Worm (Caenorhabditis elegans) whole organism, young adult: ENCODE measurements around the gene C55B6.1.

ENCODE experiments used
- F22D6.2 ChIP-seq: sonication (generic microtip); optimal IDR thresholded peaks from 2 replicates; lab custom pipeline; 2016; ENCODE audit warnings: mild to moderate bottlenecking, missing genetic modification characterization, missing compliant biosample characterization
- F37B4.10 ChIP-seq: fragments of 200-800 bp; sonication (Bioruptor generic); IDR thresholded peaks from 2 replicates; pipeline ENCODE4 v1.3.6; 2022; ENCODE audit warnings: missing genetic modification characterization, missing compliant biosample characterization
- K11D2.4 ChIP-seq: fragments of 200-800 bp; sonication (Bioruptor generic); IDR thresholded peaks from 2 replicates; pipeline ENCODE4 v1.3.6; 2022; ENCODE audit warnings: missing genetic modification reagents, missing genetic modification characterization, missing compliant biosample characterization
- Y53G8AR.9 ChIP-seq: fragments of 200-800 bp; sonication (Bioruptor generic); conservative IDR thresholded peaks from 2 replicates; pipeline ENCODE4 v1.3.6; 2022; ENCODE audit warnings: missing genetic modification reagents, missing genetic modification characterization, missing compliant biosample characterization
- Y95B8A.8 ChIP-seq: fragments of 200-800 bp; sonication (Bioruptor generic); IDR thresholded peaks from 2 replicates; pipeline ENCODE4 v1.3.6; 2022; ENCODE audit warnings: missing genetic modification reagents, missing genetic modification characterization, missing compliant biosample characterization
- ZK185.1 ChIP-seq: sonication (generic microtip); optimal IDR thresholded peaks from 2 replicates; lab custom pipeline; 2016; ENCODE audit warnings: mild to moderate bottlenecking, missing genetic modification characterization, missing compliant biosample characterization; ENCODE audit not compliant: poor library complexity, severe bottlenecking
- atf-7 ChIP-seq: sonication (generic microtip); optimal IDR thresholded peaks from 2 replicates; lab custom pipeline; 2017; ENCODE audit warnings: mild to moderate bottlenecking, missing genetic modification characterization, missing compliant biosample characterization
- attf-5 ChIP-seq: fragments of 200-800 bp; sonication (Bioruptor generic); optimal IDR thresholded peaks from 2 replicates; lab custom pipeline; 2018; ENCODE audit warnings: mild to moderate bottlenecking, missing genetic modification characterization, missing compliant biosample characterization
- cebp-1 ChIP-seq, 2 experiments: fragments of 200-800 bp in 1 of 2; sonication (Bioruptor generic) in 1 of 2; sonication (generic microtip) in 1 of 2; IDR thresholded peaks in 1 of 2; optimal IDR thresholded peaks in 1 of 2; 2 replicates each; pipeline versions ENCODE4 v1.3.6 to Lab custom; 2017 to 2022; ENCODE audit warnings: missing compliant biosample characterization in 2 of 2, missing genetic modification characterization in 2 of 2, mild to moderate bottlenecking in 1 of 2, missing genetic modification reagents in 1 of 2, moderate library complexity in 1 of 2
- cebp-2 ChIP-seq: fragments of 200-800 bp; sonication (Bioruptor generic); IDR thresholded peaks from 2 replicates; pipeline ENCODE4 v1.3.6; 2022; ENCODE audit warnings: missing genetic modification characterization, missing compliant biosample characterization
- ceh-100 ChIP-seq: fragments of 200-800 bp; sonication (Bioruptor generic); IDR thresholded peaks from 2 replicates; pipeline ENCODE4 v1.3.6; 2022; ENCODE audit warnings: missing genetic modification reagents, missing genetic modification characterization, missing compliant biosample characterization
- chd-7 ChIP-seq: sonication (generic microtip); optimal IDR thresholded peaks from 2 replicates; lab custom pipeline; 2016; ENCODE audit warnings: mild to moderate bottlenecking, missing genetic modification characterization, moderate library complexity, missing compliant biosample characterization
- dox-1 ChIP-seq: fragments of 200-800 bp; sonication (Bioruptor generic); IDR thresholded peaks from 2 replicates; pipeline ENCODE4 v1.3.6; 2022; ENCODE audit warnings: missing genetic modification reagents, missing genetic modification characterization, missing compliant biosample characterization
- dpl-1 ChIP-seq: fragments of 150-350 bp; optimal IDR thresholded peaks from 2 replicates; lab custom pipeline; 2014; ENCODE audit warnings: missing biosample characterization, missing genetic modification reagents, missing genetic modification characterization
- ekl-4 ChIP-seq: fragments of 200-800 bp; sonication (Bioruptor generic); IDR thresholded peaks from 2 replicates; pipeline ENCODE4 v1.3.6; 2022; ENCODE audit warnings: missing genetic modification reagents, missing genetic modification characterization, missing compliant biosample characterization
- ets-4 ChIP-seq: fragments of 200-800 bp; sonication (Bioruptor generic); optimal IDR thresholded peaks from 2 replicates; lab custom pipeline; 2018; ENCODE audit warnings: mild to moderate bottlenecking, missing genetic modification characterization, missing compliant biosample characterization
- hmg-1.2 ChIP-seq: fragments of 200-800 bp; sonication (Bioruptor generic); IDR thresholded peaks from 2 replicates; pipeline ENCODE4 v1.3.6; 2022; ENCODE audit warnings: missing genetic modification reagents, missing genetic modification characterization, missing compliant biosample characterization
- hrde-1 ChIP-seq: sonication (generic microtip); optimal IDR thresholded peaks from 2 replicates; lab custom pipeline; 2016; ENCODE audit warnings: missing genetic modification characterization, mild to moderate bottlenecking, missing compliant biosample characterization, moderate library complexity, missing genotype, missing genetic modification reagents, borderline replicate concordance
- let-607 ChIP-seq, 2 experiments: fragments of 200-800 bp in 1 of 2; sonication (Bioruptor generic) in 1 of 2; sonication (generic microtip) in 1 of 2; optimal IDR thresholded peaks; 2 replicates each; lab custom pipeline; 2016 to 2018; ENCODE audit warnings: mild to moderate bottlenecking in 2 of 2, missing compliant biosample characterization in 2 of 2, missing genetic modification characterization in 2 of 2, moderate library complexity in 2 of 2, missing genotype in 1 of 2
- lin-40 ChIP-seq: sonication (generic microtip); optimal IDR thresholded peaks from 2 replicates; lab custom pipeline; 2016; ENCODE audit warnings: missing genetic modification characterization, mild to moderate bottlenecking, missing compliant biosample characterization, missing genotype, missing genetic modification reagents
- lin-54 ChIP-seq: fragments of 200-800 bp; sonication (Bioruptor generic); optimal IDR thresholded peaks from 2 replicates; lab custom pipeline; 2018; ENCODE audit warnings: mild to moderate bottlenecking, missing genetic modification characterization, missing compliant biosample characterization
- lir-1 ChIP-seq: fragments of 200-800 bp; sonication (Bioruptor generic); conservative IDR thresholded peaks from 2 replicates; pipeline ENCODE4 v1.3.6; 2022; ENCODE audit warnings: missing genetic modification reagents, missing genetic modification characterization, missing compliant biosample characterization
- madf-10 ChIP-seq: sonication (generic microtip); optimal IDR thresholded peaks from 2 replicates; lab custom pipeline; 2016; ENCODE audit warnings: mild to moderate bottlenecking, missing genetic modification characterization, missing compliant biosample characterization
- mes-4 ChIP-seq: sonication (generic microtip); optimal IDR thresholded peaks from 2 replicates; lab custom pipeline; 2016; ENCODE audit warnings: missing genotype, missing genetic modification characterization, missing compliant biosample characterization
- nfya-2 ChIP-seq: fragments of 200-800 bp; sonication (Bioruptor generic); IDR thresholded peaks from 2 replicates; pipeline ENCODE4 v1.3.6; 2022; ENCODE audit warnings: missing genetic modification reagents, missing genetic modification characterization, missing compliant biosample characterization
- nfyb-1 ChIP-seq: fragments of 200-800 bp; sonication (Bioruptor generic); IDR thresholded peaks from 2 replicates; pipeline ENCODE4 v1.3.6; 2022; ENCODE audit warnings: missing genetic modification reagents, missing genetic modification characterization, missing compliant biosample characterization
- nhr-80 ChIP-seq: sonication (generic microtip); optimal IDR thresholded peaks from 2 replicates; lab custom pipeline; 2016; ENCODE audit warnings: missing genetic modification characterization, missing compliant biosample characterization
- nhr-90 ChIP-seq: sonication (generic microtip); optimal IDR thresholded peaks from 2 replicates; lab custom pipeline; 2016; ENCODE audit warnings: missing genotype, mild to moderate bottlenecking, missing genetic modification characterization, missing compliant biosample characterization
- pha-4 ChIP-seq: fragments of 150-350 bp; sonication (generic microtip); optimal IDR thresholded peaks from 2 replicates; lab custom pipeline; 2014; ENCODE audit warnings: missing biosample characterization, missing genetic modification reagents, missing genetic modification characterization
- tlf-1 ChIP-seq: fragments of 200-800 bp; sonication (Bioruptor generic); optimal IDR thresholded peaks from 2 replicates; lab custom pipeline; 2018; ENCODE audit warnings: mild to moderate bottlenecking, missing genetic modification characterization, missing compliant biosample characterization
- unc-62 ChIP-seq: fragments of 150-350 bp; optimal IDR thresholded peaks from 2 replicates; lab custom pipeline; 2014; ENCODE audit warnings: missing biosample characterization, missing genetic modification reagents, missing genetic modification characterization
- ztf-22 ChIP-seq: fragments of 200-800 bp; sonication (Bioruptor generic); optimal IDR thresholded peaks from 2 replicates; lab custom pipeline; 2018; ENCODE audit warnings: mild to moderate bottlenecking, missing genetic modification characterization, moderate library complexity, missing compliant biosample characterization

Gene C55B6.1

DNA sequence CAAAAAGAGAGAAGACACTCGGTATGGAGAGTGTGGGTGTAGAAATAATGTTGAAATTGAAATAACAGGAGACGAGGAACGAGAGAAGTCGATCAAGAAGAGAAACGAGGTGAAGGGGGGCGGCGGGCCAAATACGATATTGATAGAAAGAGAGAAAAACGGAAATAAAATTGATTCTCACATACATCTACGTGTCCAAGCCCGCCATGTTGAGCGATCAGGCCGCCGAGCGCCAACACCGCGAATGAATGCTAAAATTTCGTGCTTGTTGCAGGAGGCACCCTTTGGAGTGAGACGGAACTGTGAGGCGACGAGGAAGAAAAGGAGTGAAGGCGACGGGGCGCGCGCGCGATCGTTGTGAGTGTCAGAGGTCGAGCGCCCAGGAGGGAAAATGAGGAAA lies 42.7 kb downstream of the C55B6.1 start, which contains the start of gene F46H5.7 (continued):
- TF ChIP-seq ets-4 (GFP tag; lab: Kevin White, UChicago) (no peak), K11D2.4 (no peak), cebp-2 (GFP tag; lab: Robert Waterston, UW) (no peak), ekl-4 (GFP tag; lab: Robert Waterston, UW) (no peak), nfyb-1 (GFP tag; lab: Robert Waterston, UW) (peak; percentile 43; the same call in 1 of the 2 replicates), cebp-1 (GFP tag; IDR thresholded peaks at IDR 0.05; lab: Robert Waterston, UW) (no peak), cebp-1 (tag; optimal IDR thresholded peaks at IDR 0.05; lab: Kevin White, UChicago) (peak; percentile 44), Y95B8A.8 (GFP tag; lab: Robert Waterston, UW) (no peak), mes-4 (no peak), F22D6.2 (tag; lab: Kevin White, UChicago) (no peak), ZK185.1 (tag; lab: Kevin White, UChicago) (no peak)

DNA sequence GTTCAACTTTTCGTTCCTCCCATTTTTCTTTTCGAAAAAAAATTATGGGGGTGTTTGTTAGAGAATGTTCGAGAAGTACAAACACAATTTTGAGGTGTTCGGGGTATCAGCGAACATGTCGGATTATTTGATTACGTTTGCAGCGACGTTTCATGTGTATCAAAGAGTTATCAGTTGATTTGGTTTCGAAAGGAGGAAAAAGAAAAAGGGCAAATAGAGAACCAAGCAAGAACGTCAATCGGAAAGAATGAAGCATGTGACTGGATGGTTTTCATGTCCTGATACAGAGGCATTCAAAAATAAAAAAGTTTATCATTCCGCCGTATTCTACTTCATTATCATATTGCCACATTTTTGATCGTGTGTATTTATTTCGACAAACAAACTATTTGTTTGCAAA lies 44.6 kb downstream of the C55B6.1 start:
- TF ChIP-seq lir-1 (GFP tag; lab: Robert Waterston, UW) (0 out of 2 replicates have a peak, but pooled peaks have one; percentile 10), dox-1 (GFP tag; lab: Robert Waterston, UW) (0 out of 2 replicates have a peak, but pooled peaks have one; percentile 30), tlf-1 (peak; percentile 22), nhr-90 (tag; lab: Kevin White, UChicago) (peak; percentile 39), Y53G8AR.9 (GFP tag; lab: Robert Waterston, UW) (0 out of 2 replicates have a peak, but pooled peaks have one; percentile 35), hmg-1.2 (GFP tag; lab: Robert Waterston, UW) (no peak), madf-10 (tag; lab: Kevin White, UChicago) (peak; percentile 36), chd-7 (tag; lab: Kevin White, UChicago) (peak; percentile 43), attf-5 (peak; percentile 13), pha-4 (peak; percentile 65), hrde-1 (tag; lab: Kevin White, UChicago) (no peak), let-607 (tag; optimal IDR thresholded peaks at IDR 0.05; lab: Kevin White, UChicago) (peak; percentile 43 to 70), ztf-22 (GFP tag; lab: Kevin White, UChicago) (peak; percentile 3), ceh-100 (no peak), nhr-80 (tag; lab: Kevin White, UChicago) (peak; percentile 97), atf-7 (peak; percentile 52), lin-40 (tag; lab: Kevin White, UChicago) (peak; percentile 31), ets-4 (GFP tag; lab: Kevin White, UChicago) (peak; percentile 54), nfya-2 (GFP tag; lab: Robert Waterston, UW) (no peak), lin-54 (GFP tag; lab: Kevin White, UChicago) (peak; percentile 9), nfyb-1 (GFP tag; lab: Robert Waterston, UW) (0 out of 2 replicates have a peak, but pooled peaks have one; percentile 45), dpl-1 (no peak), unc-62 (GFP tag; lab: Kevin White, UChicago) (peak; percentile 30), F37B4.10 (GFP tag; lab: Robert Waterston, UW) (no peak)
